Worm (Caenorhabditis elegans): ENCODE results near the gene C14C11.7.

The C14C11.7 gene

ce11 chrV:5644171-5644570 is 21.7 kb downstream of the C14C11.7 start, which contains the start of gene srx-117:
Gene srx-117, plus strand, starts transcription at chrV:5644471.
- TF ChIP-seq Y48G9A.11 (GFP tag; IDR thresholded peaks at IDR 0.05): no peak
- TF ChIP-seq ceh-20 (GFP tag; IDR thresholded peaks at IDR 0.05): no peak
- TF ChIP-seq mxl-3 (GFP tag; optimal IDR thresholded peaks at IDR 0.05): no peak
- TF ChIP-seq lir-3 (tag; optimal IDR thresholded peaks at IDR 0.05): no peak
- no peak for TF ChIP-seq gei-8 (GFP tag; optimal IDR thresholded peaks at IDR 0.05)
- no peak for TF ChIP-seq egl-43 (GFP tag; IDR thresholded peaks at IDR 0.05)
- no peak for TF ChIP-seq ctbp-1 (GFP tag; IDR thresholded peaks at IDR 0.05)
- TF ChIP-seq nhr-41 (GFP tag; IDR thresholded peaks at IDR 0.05): no peak
- no peak for TF ChIP-seq php-3 (GFP tag; IDR thresholded peaks at IDR 0.05)

ce11 chrV:5634445-5634844 is 31.4 kb downstream of the C14C11.7 start:
- TF ChIP-seq lin-39 (tag; optimal IDR thresholded peaks at IDR 0.05) (no peak), rbr-2 (tag; optimal IDR thresholded peaks at IDR 0.05) (no peak), dmd-6 (GFP tag; IDR thresholded peaks at IDR 0.05) (peak; percentile 28; the same call in 1 of the 2 replicates), daf-16 (GFP tag; optimal IDR thresholded peaks at IDR 0.05) (no peak), daf-16 (tag; optimal IDR thresholded peaks at IDR 0.05) (peak; percentile 66), dve-1 (tag; optimal IDR thresholded peaks at IDR 0.05; ENCODE audit: insufficient read depth) (peak; percentile 32), nhr-6 (tag; optimal IDR thresholded peaks at IDR 0.05) (peak; percentile 6), nhr-28 (tag; optimal IDR thresholded peaks at IDR 0.05) (peak; percentile 18)

- TF ChIP-seq mdl-1 (tag; optimal IDR thresholded peaks at IDR 0.05): no peak
- TF ChIP-seq ama-1 (optimal IDR thresholded peaks at IDR 0.05): no peak
- TF ChIP-seq saeg-2 (GFP tag; IDR thresholded peaks at IDR 0.05): no peak
- TF ChIP-seq unc-130 (GFP tag; optimal IDR thresholded peaks at IDR 0.05): no peak
- no peak for TF ChIP-seq mxl-2 (GFP tag; conservative IDR thresholded peaks at IDR 0.05)
- no peak for TF ChIP-seq F26F4.8 (GFP tag; conservative IDR thresholded peaks at IDR 0.05)
- TF ChIP-seq nhr-11 (tag; optimal IDR thresholded peaks at IDR 0.05): no peak
- TF ChIP-seq sdz-12 (GFP tag; optimal IDR thresholded peaks at IDR 0.05): no peak
- TF ChIP-seq spr-3 (GFP tag; optimal IDR thresholded peaks at IDR 0.05): no peak
- no peak for TF ChIP-seq lim-7 (GFP tag; IDR thresholded peaks at IDR 0.05)
- no peak for TF ChIP-seq mdt-29 (GFP tag; IDR thresholded peaks at IDR 0.05)
- no peak for TF ChIP-seq nhr-76 (tag; optimal IDR thresholded peaks at IDR 0.05)
- TF ChIP-seq daf-19 (GFP tag; conservative IDR thresholded peaks at IDR 0.05): no peak
Measured at ce11 chrV:5630792-5631191, 35.1 kb downstream of the C14C11.7 start, which contains the start of gene acy-4. Gene acy-4, minus strand, starts transcription at chrV:5630892.

ce11 chrV:5628014-5628413 is 37.9 kb downstream of the C14C11.7 start:
- TF ChIP-seq ceh-20 (GFP tag; IDR thresholded peaks at IDR 0.05): peak; percentile 29; the same call in 1 of the 2 replicates
- peak in 1 of 2 experiments; percentile 99 for TF ChIP-seq unc-62 (GFP tag; optimal IDR thresholded peaks at IDR 0.05 in 1 of 2)
- no peak for TF ChIP-seq unc-62 (tag; optimal IDR thresholded peaks at IDR 0.05)
- TF ChIP-seq pqm-1 (tag; optimal IDR thresholded peaks at IDR 0.05): no peak
- TF ChIP-seq ceh-44 (GFP tag; IDR thresholded peaks at IDR 0.05): no peak
- no peak for TF ChIP-seq lim-7 (GFP tag; IDR thresholded peaks at IDR 0.05)
- TF ChIP-seq tra-1 (GFP tag; IDR thresholded peaks at IDR 0.05): 0 out of 2 replicates have a peak, but pooled peaks have one; percentile 41

ce11 chrV:5621390-5621789 is 44.5 kb downstream of the C14C11.7 start, which contains the start of gene M03E7.1:
Gene M03E7.1, plus strand, starts transcription at chrV:5621690.
- TF ChIP-seq zfp-3 (GFP tag; conservative IDR thresholded peaks at IDR 0.05) (no peak), lim-7 (GFP tag; IDR thresholded peaks at IDR 0.05) (no peak), rbr-2 (tag; optimal IDR thresholded peaks at IDR 0.05) (no peak), Y75B8A.6 (GFP tag; IDR thresholded peaks at IDR 0.05) (no peak), F44E2.7 (GFP tag; IDR thresholded peaks at IDR 0.05) (no peak), lin-39 (tag; optimal IDR thresholded peaks at IDR 0.05) (no peak), skn-1 (tag; optimal IDR thresholded peaks at IDR 0.05) (no peak)
